Worm (Caenorhabditis elegans): Measurements from ENCODE around the gene nlp-63.

ce11 chrII:10116690-10117089 lies 38.5 kb upstream of the nlp-63 start:
- TF ChIP-seq snpc-4 (tag; optimal IDR thresholded peaks at IDR 0.05) (no peak), ama-1 (optimal IDR thresholded peaks at IDR 0.05) (no peak), nhr-28 (tag; optimal IDR thresholded peaks at IDR 0.05) (no peak)
